Worm (Caenorhabditis elegans): ENCODE data around the gene npr-27.

DNA sequence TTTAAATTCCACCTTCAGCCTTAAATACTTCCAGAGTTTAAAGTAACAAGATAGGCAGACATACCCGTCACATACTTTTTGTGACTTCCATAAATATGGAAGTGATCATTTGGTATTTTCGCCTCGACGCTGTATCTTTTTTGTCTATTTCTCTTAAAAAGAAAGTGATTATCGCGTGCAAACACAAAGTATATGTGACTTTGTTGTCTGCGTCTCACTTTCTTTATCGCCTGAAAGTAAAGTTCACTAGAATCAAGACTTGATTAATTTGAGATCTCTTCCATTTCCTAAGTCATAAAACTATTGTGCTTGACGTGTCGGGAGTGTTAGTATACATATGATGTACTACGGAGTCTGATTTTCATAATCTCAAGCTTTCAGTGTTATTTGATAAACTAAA lies 47.2 kb upstream of the npr-27 start, which contains the start of gene C06E4.6:
- TF ChIP-seq ref-1 (GFP tag; conservative IDR thresholded peaks at IDR 0.05) (no peak), tab-1 (GFP tag; IDR thresholded peaks at IDR 0.05) (no peak), cog-1 (tag; optimal IDR thresholded peaks at IDR 0.05) (no peak)

Measured in whole organism, midembryonic.